Worm (Caenorhabditis elegans): Measurements from ENCODE around the gene K08E5.6.

K08E5.6 gene

ce11 chrIII:10178023-10178422 is 37.2 kb downstream of the K08E5.6 start:
- TF ChIP-seq F57A8.1 (GFP tag; optimal IDR thresholded peaks at IDR 0.05) (no peak), ZK185.1 (tag; optimal IDR thresholded peaks at IDR 0.05; ENCODE audit: poor library complexity, severe bottlenecking) (no peak), attf-6 (GFP tag; IDR thresholded peaks at IDR 0.05) (no peak)

DNA sequence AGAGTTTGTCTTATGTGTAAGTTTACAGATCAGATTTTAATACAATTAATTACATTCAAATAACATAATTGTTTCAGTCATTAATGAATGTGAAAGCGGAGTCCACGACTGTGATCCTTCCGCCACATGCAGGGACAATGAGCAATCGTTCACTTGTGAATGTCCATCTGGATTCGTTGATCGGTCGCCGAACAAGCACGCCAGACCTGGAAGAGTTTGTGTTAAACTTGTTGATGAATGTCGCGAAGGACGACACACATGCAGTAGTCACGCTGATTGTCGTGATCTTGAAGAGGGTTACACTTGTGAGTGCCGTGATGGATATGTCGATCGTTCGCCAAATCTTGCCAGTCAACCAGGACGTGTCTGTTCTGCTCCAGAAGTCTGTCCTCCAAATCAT is 37.7 kb downstream of the K08E5.6 start:
- TF ChIP-seq lir-1 (GFP tag; conservative IDR thresholded peaks at IDR 0.05) (no peak), pha-4 (tag; optimal IDR thresholded peaks at IDR 0.05) (no peak), snpc-1.3 (tag; optimal IDR thresholded peaks at IDR 0.05; ENCODE audit: insufficient read depth) (no peak), ceh-27 (GFP tag; optimal IDR thresholded peaks at IDR 0.05) (no peak), K12H6.12 (tag; optimal IDR thresholded peaks at IDR 0.05) (no peak), ztf-3 (GFP tag; optimal IDR thresholded peaks at IDR 0.05) (no peak), F37B4.10 (GFP tag; IDR thresholded peaks at IDR 0.05) (no peak), him-1 (tag; optimal IDR thresholded peaks at IDR 0.05) (no peak), C17E4.6 (GFP tag; IDR thresholded peaks at IDR 0.05) (no peak), nhr-27 (tag; optimal IDR thresholded peaks at IDR 0.05) (no peak), rec-8 (tag; optimal IDR thresholded peaks at IDR 0.05) (no peak), C06A6.2 (GFP tag; conservative IDR thresholded peaks at IDR 0.05) (no peak)

ce11 chrIII:10179444-10179843 is 38.6 kb downstream of the K08E5.6 start:
- TF ChIP-seq lag-1 (GFP tag; IDR thresholded peaks at IDR 0.05) (no peak), B0035.1 (tag; optimal IDR thresholded peaks at IDR 0.05) (no peak), lin-54 (GFP tag; optimal IDR thresholded peaks at IDR 0.05) (no peak), fkh-3 (tag; optimal IDR thresholded peaks at IDR 0.05) (no peak), cebp-2 (GFP tag; IDR thresholded peaks at IDR 0.05) (no peak), F37B4.10 (GFP tag; IDR thresholded peaks at IDR 0.05) (no peak), ccch-3 (GFP tag; optimal IDR thresholded peaks at IDR 0.05) (no peak), mel-28 (tag; optimal IDR thresholded peaks at IDR 0.05; ENCODE audit: borderline replicate concordance) (no peak), D2030.7 (GFP tag; IDR thresholded peaks at IDR 0.05) (no peak), nfyb-1 (GFP tag; IDR thresholded peaks at IDR 0.05) (no peak), zfh-2 (GFP tag; conservative IDR thresholded peaks at IDR 0.05) (no peak)

- TF ChIP-seq him-1 (tag; optimal IDR thresholded peaks at IDR 0.05) (no peak), ceh-40 (GFP tag; IDR thresholded peaks at IDR 0.05) (no peak), repo-1 (tag; optimal IDR thresholded peaks at IDR 0.05) (no peak), pbrm-1 (GFP tag; IDR thresholded peaks at IDR 0.05) (no peak), ztf-18 (tag; optimal IDR thresholded peaks at IDR 0.05) (no peak), lsl-1 (GFP tag; optimal IDR thresholded peaks at IDR 0.05) (no peak), nhr-80 (tag; optimal IDR thresholded peaks at IDR 0.05) (no peak), T26A5.8 (tag; optimal IDR thresholded peaks at IDR 0.05) (no peak), attf-3 (GFP tag; conservative IDR thresholded peaks at IDR 0.05) (no peak), B0035.1 (tag; optimal IDR thresholded peaks at IDR 0.05) (no peak), F23B12.7 (tag; optimal IDR thresholded peaks at IDR 0.05; ENCODE audit: insufficient read depth) (no peak), nhr-179 (tag; optimal IDR thresholded peaks at IDR 0.05) (no peak), ceh-79 (tag; optimal IDR thresholded peaks at IDR 0.05) (no peak)
These were observed 41.0 kb downstream of the K08E5.6 start for ce11 chrIII:10181868-10182267.
